Fruit fly (Drosophila melanogaster): Measurements from ENCODE around the gene Sap30.
A peak's percentile ranks its signal among the peaks of the same experiment; 100 is the strongest.

- TF ChIP-seq fd96Ca (GFP tag; IDR thresholded peaks at IDR 0.05) (no peak), Snoo (tag; optimal IDR thresholded peaks at IDR 0.05) (no peak), CG32121 (GFP tag; IDR thresholded peaks at IDR 0.05) (no peak; the same call in 1 of the 2 replicates), EcR (GFP tag; optimal IDR thresholded peaks at IDR 0.05) (peak; percentile 21), CG4496 (GFP tag; IDR thresholded peaks at IDR 0.05) (peak; percentile 47; the same call in 1 of the 3 replicates), rn (GFP tag; IDR thresholded peaks at IDR 0.05) (no peak), CG17806 (tag; optimal IDR thresholded peaks at IDR 0.05) (no peak)
Measured at dm6 chrX:16835304-16835703, 48.2 kb downstream of the Sap30 start, which contains the start of the genes CG13004 and CG46306.

All from whole organism, pupa.